Worm (Caenorhabditis elegans) whole organism, young adult: ENCODE results near the gene F11G11.5.
"Not testable (repeated sequence)": the region's sequence is repeated elsewhere in the genome, so short reads cannot be mapped to it uniquely, and the experiment has no call there.

Experiments used
- B0261.1 ChIP-seq: sonication (generic microtip); optimal IDR thresholded peaks from 2 replicates; lab custom pipeline; 2016; ENCODE audit warnings: mild to moderate bottlenecking, missing genetic modification characterization, moderate library complexity, missing compliant biosample characterization
- C06A6.2 ChIP-seq: fragments of 200-800 bp; sonication (Bioruptor generic); conservative IDR thresholded peaks from 2 replicates; pipeline ENCODE4 v1.3.6; 2022; ENCODE audit warnings: missing genetic modification characterization, missing compliant biosample characterization
- Y53F4B.3 ChIP-seq: fragments of 200-800 bp; sonication (Bioruptor generic); IDR thresholded peaks from 2 replicates; pipeline ENCODE4 v1.3.6; 2022; ENCODE audit warnings: missing genetic modification reagents, missing genetic modification characterization, missing compliant biosample characterization
- Y53G8AR.9 ChIP-seq: fragments of 200-800 bp; sonication (Bioruptor generic); conservative IDR thresholded peaks from 2 replicates; pipeline ENCODE4 v1.3.6; 2022; ENCODE audit warnings: missing genetic modification reagents, missing genetic modification characterization, missing compliant biosample characterization
- Y56A3A.18 ChIP-seq: fragments of 200-800 bp; sonication (Bioruptor generic); IDR thresholded peaks from 2 replicates; pipeline ENCODE4 v1.3.6; 2022; ENCODE audit warnings: missing genetic modification reagents, missing genetic modification characterization, missing compliant biosample characterization
- Y79H2A.3 ChIP-seq: fragments of 200-800 bp; sonication (Bioruptor generic); conservative IDR thresholded peaks from 2 replicates; pipeline ENCODE4 v1.3.6; 2022; ENCODE audit warnings: missing genetic modification reagents, missing genetic modification characterization, missing compliant biosample characterization
- akir-1 ChIP-seq: fragments of 200-800 bp; sonication (Bioruptor generic); optimal IDR thresholded peaks from 2 replicates; lab custom pipeline; 2018; ENCODE audit warnings: mild to moderate bottlenecking, missing genetic modification characterization, moderate library complexity, missing compliant biosample characterization
- atf-7 ChIP-seq: sonication (generic microtip); optimal IDR thresholded peaks from 2 replicates; lab custom pipeline; 2017; ENCODE audit warnings: mild to moderate bottlenecking, missing genetic modification characterization, missing compliant biosample characterization
- attf-5 ChIP-seq: fragments of 200-800 bp; sonication (Bioruptor generic); optimal IDR thresholded peaks from 2 replicates; lab custom pipeline; 2018; ENCODE audit warnings: mild to moderate bottlenecking, missing genetic modification characterization, missing compliant biosample characterization
- attf-6 ChIP-seq: fragments of 200-800 bp; sonication (Bioruptor generic); IDR thresholded peaks from 2 replicates; pipeline ENCODE4 v1.3.6; 2022; ENCODE audit warnings: missing genetic modification reagents, missing genetic modification characterization, missing compliant biosample characterization
- ccch-3 ChIP-seq: fragments of 200-800 bp; sonication (Bioruptor generic); optimal IDR thresholded peaks from 2 replicates; lab custom pipeline; 2018; ENCODE audit warnings: mild to moderate bottlenecking, missing genetic modification characterization, missing compliant biosample characterization
- ceh-27 ChIP-seq: fragments of 200-800 bp; sonication (Bioruptor generic); optimal IDR thresholded peaks from 2 replicates; lab custom pipeline; 2018; ENCODE audit warnings: mild to moderate bottlenecking, missing genetic modification characterization, moderate library complexity, missing compliant biosample characterization
- ceh-40 ChIP-seq: fragments of 200-800 bp; sonication (Bioruptor generic); IDR thresholded peaks from 2 replicates; pipeline ENCODE4 v1.3.6; 2022; ENCODE audit warnings: missing genetic modification characterization, missing compliant biosample characterization
- ceh-91 ChIP-seq: fragments of 200-800 bp; sonication (Bioruptor generic); IDR thresholded peaks from 2 replicates; pipeline ENCODE4 v1.3.6; 2022; ENCODE audit warnings: missing genetic modification reagents, missing genetic modification characterization, missing compliant biosample characterization
- dpl-1 ChIP-seq: fragments of 150-350 bp; optimal IDR thresholded peaks from 2 replicates; lab custom pipeline; 2014; ENCODE audit warnings: missing biosample characterization, missing genetic modification reagents, missing genetic modification characterization
- efl-1 ChIP-seq: fragments of 150-350 bp; optimal IDR thresholded peaks from 2 replicates; lab custom pipeline; 2014; ENCODE audit warnings: missing biosample characterization, missing genetic modification reagents, missing genetic modification characterization
- egl-18 ChIP-seq: fragments of 200-800 bp; sonication (Bioruptor generic); IDR thresholded peaks from 2 replicates; pipeline ENCODE4 v1.3.6; 2022; ENCODE audit warnings: missing genetic modification reagents, missing genetic modification characterization, missing compliant biosample characterization
- fkh-3 ChIP-seq: sonication (generic microtip); optimal IDR thresholded peaks from 2 replicates; lab custom pipeline; 2016; ENCODE audit warnings: mild to moderate bottlenecking, missing genetic modification characterization, missing compliant biosample characterization
- hlh-26 ChIP-seq: fragments of 200-800 bp; sonication (Bioruptor generic); conservative IDR thresholded peaks from 2 replicates; pipeline ENCODE4 v1.3.6; 2022; ENCODE audit warnings: missing genetic modification reagents, missing genetic modification characterization, missing compliant biosample characterization
- hrde-1 ChIP-seq: sonication (generic microtip); optimal IDR thresholded peaks from 2 replicates; lab custom pipeline; 2016; ENCODE audit warnings: missing genetic modification characterization, mild to moderate bottlenecking, missing compliant biosample characterization, moderate library complexity, missing genotype, missing genetic modification reagents, borderline replicate concordance
- let-526 ChIP-seq: fragments of 200-800 bp; sonication (Bioruptor generic); IDR thresholded peaks from 2 replicates; pipeline ENCODE4 v1.3.6; 2022; ENCODE audit warnings: missing genetic modification reagents, missing genetic modification characterization, missing compliant biosample characterization
- lin-35 ChIP-seq, 3 experiments: fragments of 150-350 bp in 2 of 3; sonication (generic microtip) in 1 of 3; optimal IDR thresholded peaks; 2 replicates each; lab custom pipeline; 2014 to 2018; ENCODE audit warnings: missing biosample characterization in 3 of 3, missing genetic modification characterization in 3 of 3, missing genetic modification reagents in 3 of 3
- lin-54 ChIP-seq: fragments of 200-800 bp; sonication (Bioruptor generic); optimal IDR thresholded peaks from 2 replicates; lab custom pipeline; 2018; ENCODE audit warnings: mild to moderate bottlenecking, missing genetic modification characterization, missing compliant biosample characterization
- madf-10 ChIP-seq: sonication (generic microtip); optimal IDR thresholded peaks from 2 replicates; lab custom pipeline; 2016; ENCODE audit warnings: mild to moderate bottlenecking, missing genetic modification characterization, missing compliant biosample characterization
- mcd-1 ChIP-seq: fragments of 200-800 bp; sonication (Bioruptor generic); IDR thresholded peaks from 2 replicates; pipeline ENCODE4 v1.3.6; 2022; ENCODE audit warnings: missing genetic modification reagents, missing genetic modification characterization, missing compliant biosample characterization
- nfyb-1 ChIP-seq: fragments of 200-800 bp; sonication (Bioruptor generic); IDR thresholded peaks from 2 replicates; pipeline ENCODE4 v1.3.6; 2022; ENCODE audit warnings: missing genetic modification reagents, missing genetic modification characterization, missing compliant biosample characterization
- nhr-90 ChIP-seq: sonication (generic microtip); optimal IDR thresholded peaks from 2 replicates; lab custom pipeline; 2016; ENCODE audit warnings: missing genotype, mild to moderate bottlenecking, missing genetic modification characterization, missing compliant biosample characterization
- rec-8 ChIP-seq, 2 experiments: sonication (generic microtip); optimal IDR thresholded peaks; 2 replicates each; lab custom pipeline; 2016; ENCODE audit warnings: mild to moderate bottlenecking in 2 of 2, missing genetic modification characterization in 2 of 2, missing genetic modification reagents in 2 of 2, missing genotype in 2 of 2, missing biosample characterization in 1 of 2, missing compliant biosample characterization in 1 of 2, moderate library complexity in 1 of 2
- sea-2 ChIP-seq: fragments of 200-800 bp; sonication (Bioruptor generic); IDR thresholded peaks from 2 replicates; pipeline ENCODE4 v1.3.6; 2022; ENCODE audit warnings: missing genetic modification characterization, missing compliant biosample characterization
- snpc-4 ChIP-seq, 5 experiments: fragments of 150-350 bp in 1 of 5; sonication (generic microtip) in 4 of 5; optimal IDR thresholded peaks; 2 replicates each; lab custom pipeline; 2014 to 2018; ENCODE audit warnings: missing genetic modification characterization in 5 of 5, missing biosample characterization in 3 of 5, antibody characterized with exemption in 2 of 5, mild to moderate bottlenecking in 2 of 5, missing compliant biosample characterization in 2 of 5, missing genotype in 2 of 5, moderate library complexity in 2 of 5, missing genetic modification reagents in 1 of 5
- unc-130 ChIP-seq: sonication (generic microtip); optimal IDR thresholded peaks from 2 replicates; lab custom pipeline; 2016; ENCODE audit warnings: missing genetic modification reagents, missing genetic modification characterization, missing compliant biosample characterization
- ztf-18 ChIP-seq: sonication (generic microtip); optimal IDR thresholded peaks from 2 replicates; lab custom pipeline; 2016; ENCODE audit warnings: missing genotype, mild to moderate bottlenecking, missing genetic modification characterization, missing compliant biosample characterization

The F11G11.5 gene

DNA sequence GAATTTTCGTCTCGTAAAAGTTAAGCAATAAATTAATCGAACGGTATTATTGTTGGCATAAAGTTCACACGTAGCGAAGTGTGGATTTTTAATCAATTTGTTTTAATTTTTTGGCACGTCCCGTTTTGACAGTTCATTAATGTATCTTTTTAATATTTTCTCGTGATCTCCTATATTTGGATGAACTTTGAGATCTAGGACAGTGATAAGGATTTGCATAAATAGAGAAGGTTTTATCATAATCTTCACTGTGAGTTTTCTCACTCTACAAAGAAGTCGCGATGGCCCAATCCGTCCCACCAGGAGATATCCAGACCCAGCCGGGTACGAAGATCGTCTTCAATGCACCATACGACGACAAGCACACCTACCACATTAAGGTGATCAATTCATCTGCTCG is 32.6 kb upstream of the F11G11.5 start, which contains the start of the genes C33F10.8 and msp-40:
Gene C33F10.8, minus strand, starts transcription at position 101 of the 400 bp plus-strand sequence.
Gene msp-40, plus strand, starts transcription at position 282 of the 400 bp plus-strand sequence.
- not testable (repeated sequence) for TF ChIP-seq B0261.1 (tag; lab: Kevin White, UChicago); fkh-3 (tag; lab: Kevin White, UChicago); ceh-27 (GFP tag; lab: Kevin White, UChicago)
- TF ChIP-seq, all 124 proteins: peak for 0; not testable (repeated sequence) for 124

DNA sequence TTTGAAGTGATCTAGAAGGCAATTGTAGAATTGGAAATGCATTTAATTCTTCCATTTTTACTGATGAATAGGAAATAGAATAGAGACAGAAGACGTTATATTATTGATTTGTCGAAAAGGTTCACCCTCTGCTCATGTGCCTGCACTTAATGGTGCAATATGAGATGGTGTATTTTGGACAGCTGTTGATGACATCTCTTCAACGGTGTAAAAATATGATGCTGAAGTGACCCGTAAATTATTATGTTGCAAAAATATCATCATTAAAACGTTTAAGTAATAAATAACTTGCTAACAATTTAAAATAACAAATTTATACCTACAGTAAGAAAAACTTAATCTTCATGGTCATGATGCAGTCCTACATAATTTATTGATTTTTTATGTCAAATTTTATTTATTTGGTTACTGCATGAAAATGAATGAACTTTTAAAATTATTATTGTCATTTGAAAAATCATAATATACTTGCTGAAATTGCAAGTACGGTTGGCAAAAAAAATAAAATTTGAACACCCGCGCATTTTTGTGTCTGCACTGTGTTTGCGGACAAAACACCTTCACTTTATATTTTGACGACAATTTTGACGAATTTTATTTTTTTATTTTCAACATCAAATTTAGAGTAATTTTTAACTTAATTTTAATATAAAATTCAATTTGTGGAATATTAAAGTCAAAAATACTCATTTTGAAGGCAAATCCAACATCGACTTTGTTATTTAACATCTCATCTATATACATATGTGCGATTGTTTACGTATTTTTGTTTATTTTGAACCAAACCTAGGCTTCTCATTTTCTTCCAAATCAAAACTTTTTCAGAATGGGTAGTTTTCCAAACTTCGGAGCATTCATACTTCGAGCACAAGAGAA is 29.8 kb upstream of the F11G11.5 start, which contains the start of the genes fbxb-88 and tbck-1:
Gene fbxb-88, minus strand, starts transcription at position 151 of the 876 bp plus-strand sequence.
Gene tbck-1, plus strand, starts transcription at position 826 of the 876 bp plus-strand sequence.
- TF ChIP-seq rec-8 (tag; optimal IDR thresholded peaks at IDR 0.05; lab: Kevin White, UChicago) (no peak), hlh-26 (no peak), B0261.1 (tag; lab: Kevin White, UChicago) (no peak), akir-1 (no peak), C06A6.2 (no peak), madf-10 (tag; lab: Kevin White, UChicago) (no peak), lin-54 (peak; percentile 96), hrde-1 (tag; lab: Kevin White, UChicago) (no peak), let-526 (no peak), ceh-91 (no peak), dpl-1 (GFP tag; lab: Kevin White, UChicago) (peak; percentile 83), atf-7 (tag; lab: Kevin White, UChicago) (no peak), unc-130 (GFP tag; lab: Kevin White, UChicago) (no peak), attf-5 (peak; percentile 44), Y53G8AR.9 (GFP tag; lab: Robert Waterston, UW) (no peak), efl-1 (GFP tag; lab: Kevin White, UChicago) (peak; percentile 76), ceh-40 (GFP tag; lab: Robert Waterston, UW) (no peak), lin-35 (GFP tag; optimal IDR thresholded peaks at IDR 0.05; lab: Kevin White, UChicago) (peak; percentile 4 to 88 (median 33))

DNA sequence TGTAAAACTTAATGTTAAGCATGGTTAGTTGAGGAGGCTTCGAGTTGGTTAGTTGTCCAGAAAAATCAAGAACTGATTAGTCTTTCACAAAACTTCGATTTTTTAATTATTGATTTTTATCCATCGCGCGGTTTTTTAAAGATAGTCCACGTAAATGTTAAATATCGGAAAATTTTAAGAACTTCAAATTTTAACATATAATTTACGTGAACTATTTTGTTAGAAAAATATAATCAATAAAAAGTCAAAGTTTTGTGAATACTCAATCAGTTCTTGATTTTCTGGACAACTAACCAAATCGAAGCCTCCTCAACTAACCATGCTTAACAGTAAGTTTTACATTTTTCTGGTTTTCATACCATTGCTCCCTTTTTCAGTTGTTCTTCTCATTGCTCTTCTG is 23.0 kb upstream of the F11G11.5 start, which contains the start of the genes C33F10.11 and C33F10.1:
Gene C33F10.11, minus strand, starts transcription at position 101 of the 400 bp plus-strand sequence.
Gene C33F10.1, plus strand, starts transcription at position 263 of the 400 bp plus-strand sequence.
- TF ChIP-seq ztf-18 (tag; lab: Kevin White, UChicago) (no peak), snpc-4 (GFP tag; optimal IDR thresholded peaks at IDR 0.05; lab: Kevin White, UChicago) (no peak), snpc-4 (tag; optimal IDR thresholded peaks at IDR 0.05; lab: Kevin White, UChicago) (no peak), nhr-90 (no peak), mcd-1 (GFP tag; lab: Robert Waterston, UW) (no peak), egl-18 (GFP tag; lab: Robert Waterston, UW) (no peak), Y56A3A.18 (GFP tag; lab: Robert Waterston, UW) (no peak), Y53F4B.3 (GFP tag; lab: Robert Waterston, UW) (no peak), Y79H2A.3 (GFP tag; lab: Robert Waterston, UW) (no peak), nfyb-1 (GFP tag; lab: Robert Waterston, UW) (no peak), ccch-3 (GFP tag; lab: Kevin White, UChicago) (no peak)

DNA sequence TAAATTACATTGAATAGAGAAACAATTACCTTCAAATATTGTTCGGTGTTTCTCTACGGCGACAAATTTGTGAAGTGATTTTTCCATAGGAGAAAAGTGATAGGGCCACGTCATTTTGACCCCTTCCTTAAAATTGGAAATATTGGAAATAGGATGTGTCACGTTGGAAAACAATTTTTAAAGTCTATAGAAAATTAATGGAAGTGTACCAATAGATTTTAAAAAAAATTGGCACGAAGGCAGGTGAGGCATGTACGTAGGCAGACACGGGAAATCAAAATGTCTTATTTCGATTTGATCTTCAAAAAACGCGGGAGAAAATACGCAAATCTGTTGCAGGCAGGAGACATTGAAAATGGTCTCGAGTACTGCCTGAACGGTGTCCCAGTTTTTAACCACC is 20.1 kb upstream of the F11G11.5 start, which contains the start of gene C33F10.12:
Gene C33F10.12, minus strand, starts transcription at position 101 of the 400 bp plus-strand sequence.
- TF ChIP-seq sea-2 (GFP tag; lab: Robert Waterston, UW) = no peak
- no peak for TF ChIP-seq attf-6
